Fruit fly (Drosophila melanogaster): ENCODE measurements around the gene CG12684.

The CG12684 gene

DNA sequence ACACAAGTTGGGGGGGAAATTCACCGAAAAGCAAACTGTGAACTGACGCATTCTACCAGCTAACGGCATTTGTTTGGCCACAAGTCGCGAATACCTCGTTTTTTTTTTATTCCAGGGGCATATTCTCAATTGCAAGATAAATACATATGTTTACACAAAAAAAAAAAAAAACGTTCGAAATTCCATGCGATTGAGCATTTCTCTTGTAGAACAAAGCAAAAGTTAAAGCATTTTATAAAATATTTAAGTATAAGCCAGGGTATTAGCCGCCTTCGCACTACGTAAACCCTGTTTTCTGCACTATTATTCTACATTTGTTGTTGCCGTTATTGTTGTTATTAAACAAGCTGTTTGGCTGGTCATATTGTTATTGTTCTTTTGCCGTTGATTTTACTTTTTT lies 42.6 kb upstream of the CG12684 start (continued):
- TF ChIP-seq Ets96B (tag; optimal IDR thresholded peaks at IDR 0.05) = no peak
- TF ChIP-seq CG4318 (GFP tag; optimal IDR thresholded peaks at IDR 0.05) = no peak
- TF ChIP-seq Eip78C (GFP tag) = peak; percentile 72
- TF ChIP-seq CG10631 (GFP tag; optimal IDR thresholded peaks at IDR 0.05) = no peak
- no peak for TF ChIP-seq vri (GFP tag; optimal IDR thresholded peaks at IDR 0.05)
- no peak for TF ChIP-seq net (GFP tag; optimal IDR thresholded peaks at IDR 0.05)
- 0 out of 3 replicates have a peak, but pooled peaks have one; percentile 23 for TF ChIP-seq CG6163 (GFP tag; IDR thresholded peaks at IDR 0.05)
- no peak for TF ChIP-seq Hr4 (GFP tag; optimal IDR thresholded peaks at IDR 0.05)
- no peak for TF ChIP-seq cyc (GFP tag; optimal IDR thresholded peaks at IDR 0.05)
- TF ChIP-seq fkh (GFP tag; optimal IDR thresholded peaks at IDR 0.05) = peak; percentile 51
- no peak for TF ChIP-seq CG15336 (GFP tag; IDR thresholded peaks at IDR 0.05)
- TF ChIP-seq Smox (GFP tag; optimal IDR thresholded peaks at IDR 0.05) = no peak
- peak; percentile 15 for TF ChIP-seq achi (GFP tag; optimal IDR thresholded peaks at IDR 0.05)
- no peak for TF ChIP-seq CG11762 (GFP tag; optimal IDR thresholded peaks at IDR 0.05; ENCODE audit: insufficient read depth)
- TF ChIP-seq Hr39 (GFP tag; optimal IDR thresholded peaks at IDR 0.05) = no peak
- peak; percentile 57 for TF ChIP-seq svp (GFP tag)
- TF ChIP-seq dac (GFP tag; optimal IDR thresholded peaks at IDR 0.05) = no peak
- TF ChIP-seq lz (GFP tag; optimal IDR thresholded peaks at IDR 0.05) = no peak
- 0 out of 3 replicates have a peak, but pooled peaks have one; percentile 23 for TF ChIP-seq CG8119 (GFP tag; IDR thresholded peaks at IDR 0.05)
- TF ChIP-seq Eip75B (GFP tag; optimal IDR thresholded peaks at IDR 0.05) = no peak
- no peak for TF ChIP-seq pdm3 (GFP tag; optimal IDR thresholded peaks at IDR 0.05)
- no peak for TF ChIP-seq CG10669 (GFP tag; optimal IDR thresholded peaks at IDR 0.05)
- no peak for TF ChIP-seq CG8319 (GFP tag; optimal IDR thresholded peaks at IDR 0.05)
- no peak for TF ChIP-seq CG3032 (tag; optimal IDR thresholded peaks at IDR 0.05)
- TF ChIP-seq CG16779 (tag; optimal IDR thresholded peaks at IDR 0.05) = no peak
- no peak for TF ChIP-seq Gug (GFP tag; IDR thresholded peaks at IDR 0.05)
- TF ChIP-seq fd85E (GFP tag; optimal IDR thresholded peaks at IDR 0.05) = no peak
- TF ChIP-seq CG6854 (GFP tag; optimal IDR thresholded peaks at IDR 0.05) = no peak
- TF ChIP-seq CG9139 (GFP tag; optimal IDR thresholded peaks at IDR 0.05) = no peak
- no peak for TF ChIP-seq esn (GFP tag; optimal IDR thresholded peaks at IDR 0.05)
- TF ChIP-seq Blimp-1 (GFP tag; optimal IDR thresholded peaks at IDR 0.05) = no peak
- no peak for TF ChIP-seq CG8632 (GFP tag; optimal IDR thresholded peaks at IDR 0.05)
- TF ChIP-seq fd59A (GFP tag; optimal IDR thresholded peaks at IDR 0.05) = no peak

DNA sequence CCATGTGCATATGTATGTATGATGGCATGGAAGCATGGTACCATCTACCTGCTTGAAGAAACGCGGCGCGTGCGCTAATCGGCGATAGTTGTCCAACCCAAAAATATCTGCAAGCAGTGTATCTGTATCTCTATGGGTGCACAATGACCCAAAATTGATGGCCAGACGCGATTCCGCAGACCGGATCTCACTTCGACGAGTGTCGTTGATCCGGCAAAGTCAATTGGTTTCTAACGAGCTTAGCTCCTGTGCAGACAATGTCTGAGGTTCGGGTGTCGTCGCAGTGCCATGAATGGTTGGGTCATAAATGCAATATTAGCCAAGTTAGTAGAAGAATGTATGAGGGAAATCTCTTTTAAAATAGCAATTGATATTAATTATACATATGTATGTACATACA lies 41.9 kb upstream of the CG12684 start:
- TF ChIP-seq fd85E (GFP tag; optimal IDR thresholded peaks at IDR 0.05) (no peak), Lpt (GFP tag; optimal IDR thresholded peaks at IDR 0.05) (no peak), CG3919 (GFP tag; optimal IDR thresholded peaks at IDR 0.05) (no peak), CG10631 (GFP tag; optimal IDR thresholded peaks at IDR 0.05) (no peak), svp (GFP tag) (no peak), achi (GFP tag; optimal IDR thresholded peaks at IDR 0.05) (no peak), CG11294 (GFP tag; IDR thresholded peaks at IDR 0.05) (no peak), Sox102F (GFP tag; optimal IDR thresholded peaks at IDR 0.05) (no peak), cyc (GFP tag; optimal IDR thresholded peaks at IDR 0.05) (no peak), CG16779 (tag; optimal IDR thresholded peaks at IDR 0.05) (no peak), esn (GFP tag; optimal IDR thresholded peaks at IDR 0.05) (no peak), Gug (GFP tag; IDR thresholded peaks at IDR 0.05) (no peak), CG11762 (GFP tag; optimal IDR thresholded peaks at IDR 0.05; ENCODE audit: insufficient read depth) (no peak), Hr39 (GFP tag; optimal IDR thresholded peaks at IDR 0.05) (no peak), CG31627 (GFP tag; optimal IDR thresholded peaks at IDR 0.05) (no peak), salr (GFP tag; optimal IDR thresholded peaks at IDR 0.05) (no peak)

DNA sequence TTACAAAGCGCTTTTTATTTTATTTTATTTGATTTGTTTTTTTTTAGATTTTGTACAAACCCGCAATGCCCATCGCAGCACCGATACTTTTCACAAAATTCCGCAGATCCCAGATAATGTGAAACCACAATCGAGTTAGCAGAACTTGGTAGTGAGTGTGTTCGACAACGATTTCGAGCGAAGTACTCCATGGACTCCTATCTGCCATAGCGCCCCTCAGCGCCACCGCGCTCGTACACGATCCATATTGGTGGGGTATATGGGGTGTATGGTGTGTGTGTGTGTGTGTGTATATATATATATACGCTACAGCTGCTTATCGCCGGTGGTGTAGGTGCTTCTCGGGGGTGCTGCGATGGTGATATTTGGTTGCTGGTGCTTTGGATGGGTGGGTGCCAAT lies 40.7 kb upstream of the CG12684 start:
- TF ChIP-seq CG6276 (GFP tag; optimal IDR thresholded peaks at IDR 0.05) = no peak
- TF ChIP-seq Eip78C (GFP tag) = peak; percentile 26
- no peak for TF ChIP-seq spab (GFP tag; optimal IDR thresholded peaks at IDR 0.05)
- peak; percentile 35 for TF ChIP-seq vri (GFP tag; optimal IDR thresholded peaks at IDR 0.05)
